Worm (Caenorhabditis elegans): ENCODE measurements around the gene eif-1.

The eif-1 gene

ce11 chrII:5016977-5017585 is 23.7 kb upstream of the eif-1 start (continued):
- no peak for TF ChIP-seq tlp-1 (tag; optimal IDR thresholded peaks at IDR 0.05)
- TF ChIP-seq fos-1 (tag; optimal IDR thresholded peaks at IDR 0.05) = peak; percentile 14
- peak; percentile 72 to 79 for TF ChIP-seq efl-1 (optimal IDR thresholded peaks at IDR 0.05)
- TF ChIP-seq efl-1 (GFP tag; optimal IDR thresholded peaks at IDR 0.05 in 1 of 2) = peak; percentile 28 to 92
- no peak for TF ChIP-seq nhr-237 (tag; optimal IDR thresholded peaks at IDR 0.05)
- no peak for TF ChIP-seq unc-98 (GFP tag; IDR thresholded peaks at IDR 0.05)
- peak; percentile 15 for TF ChIP-seq lin-13 (GFP tag; optimal IDR thresholded peaks at IDR 0.05)
- TF ChIP-seq aha-1 (tag; optimal IDR thresholded peaks at IDR 0.05) = no peak
- peak; percentile 81 for TF ChIP-seq nhr-71 (tag; optimal IDR thresholded peaks at IDR 0.05)
- peak; percentile 27 for TF ChIP-seq mep-1 (tag; optimal IDR thresholded peaks at IDR 0.05)
- TF ChIP-seq ces-1 (GFP tag; optimal IDR thresholded peaks at IDR 0.05) = no peak
- no peak for TF ChIP-seq vab-15 (tag; optimal IDR thresholded peaks at IDR 0.05)
- TF ChIP-seq ama-1 (optimal IDR thresholded peaks at IDR 0.05) = peak; percentile 19

DNA sequence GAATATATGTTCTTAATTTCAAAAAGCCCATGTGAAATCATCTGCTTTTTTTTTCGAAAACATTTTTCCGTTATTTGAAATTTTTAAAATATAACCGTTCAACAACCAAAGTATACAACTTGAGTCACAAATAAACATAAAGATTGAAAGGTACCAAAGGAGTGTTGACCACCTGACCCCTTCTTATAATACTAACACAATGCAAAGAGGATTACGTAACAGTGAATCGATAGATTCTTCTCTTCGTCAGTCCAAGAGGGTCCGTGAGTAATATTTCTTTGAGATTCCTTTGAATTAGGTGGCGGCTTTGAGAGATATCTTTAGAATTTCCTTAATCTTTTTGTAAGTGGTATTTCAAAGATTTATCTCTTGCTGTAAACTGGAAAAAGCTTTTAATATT is 22.8 kb upstream of the eif-1 start:
- no peak for TF ChIP-seq rnt-1 (tag; optimal IDR thresholded peaks at IDR 0.05)
- no peak for TF ChIP-seq mef-2 (tag; optimal IDR thresholded peaks at IDR 0.05)
- TF ChIP-seq pax-3 (tag; optimal IDR thresholded peaks at IDR 0.05) = no peak
- no peak for TF ChIP-seq ceh-82 (tag; optimal IDR thresholded peaks at IDR 0.05)
- TF ChIP-seq pqm-1 (tag; optimal IDR thresholded peaks at IDR 0.05) = no peak
- no peak for TF ChIP-seq nhr-12 (tag; optimal IDR thresholded peaks at IDR 0.05)
- TF ChIP-seq fkh-8 (tag; optimal IDR thresholded peaks at IDR 0.05) = no peak
- no peak for TF ChIP-seq nhr-76 (tag; optimal IDR thresholded peaks at IDR 0.05)
- no peak for TF ChIP-seq isw-1 (GFP tag; IDR thresholded peaks at IDR 0.05)
- no peak for TF ChIP-seq lin-15B (tag; optimal IDR thresholded peaks at IDR 0.05)
- TF ChIP-seq ces-1 (GFP tag; optimal IDR thresholded peaks at IDR 0.05) = no peak
- TF ChIP-seq aha-1 (tag; optimal IDR thresholded peaks at IDR 0.05) = no peak
- TF ChIP-seq efl-1 (optimal IDR thresholded peaks at IDR 0.05) = no peak
- no peak for TF ChIP-seq efl-1 (GFP tag; optimal IDR thresholded peaks at IDR 0.05 in 1 of 2)
- no peak for TF ChIP-seq ceh-90 (tag; optimal IDR thresholded peaks at IDR 0.05)
- no peak for TF ChIP-seq nhr-85 (tag)
- no peak for TF ChIP-seq lsy-2 (tag; optimal IDR thresholded peaks at IDR 0.05)

DNA sequence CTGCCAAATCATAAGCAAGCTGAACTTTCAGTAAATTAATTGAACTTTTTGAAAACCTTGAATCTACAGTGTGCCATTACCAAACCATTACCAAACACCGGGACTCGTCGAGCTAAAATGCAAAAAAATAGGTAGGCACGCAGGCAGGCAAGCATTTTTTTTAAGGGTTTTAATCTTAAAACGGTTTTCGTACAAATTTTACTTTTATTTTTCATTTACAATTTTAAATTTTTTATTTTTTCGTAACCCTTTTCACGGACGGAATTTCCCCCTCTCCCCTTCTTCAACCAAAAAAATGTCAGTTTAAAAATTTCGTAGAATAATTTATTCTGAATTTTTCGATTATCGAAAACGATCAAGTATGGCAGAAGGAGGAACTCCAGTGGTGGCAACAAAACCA is 21.0 kb upstream of the eif-1 start, which contains the start of gene F59A6.2:
Gene F59A6.2, plus strand, starts transcription at position 301 of the 400 bp plus-strand sequence.
- TF ChIP-seq unc-86 (tag; optimal IDR thresholded peaks at IDR 0.05) (no peak), pax-3 (tag; optimal IDR thresholded peaks at IDR 0.05) (no peak), efl-1 (optimal IDR thresholded peaks at IDR 0.05) (no peak), efl-1 (GFP tag; optimal IDR thresholded peaks at IDR 0.05 in 1 of 2) (no peak), sup-37 (GFP tag; optimal IDR thresholded peaks at IDR 0.05) (no peak), skn-1 (tag; optimal IDR thresholded peaks at IDR 0.05) (no peak), tlp-1 (tag; optimal IDR thresholded peaks at IDR 0.05) (no peak), nhr-76 (tag; optimal IDR thresholded peaks at IDR 0.05) (no peak), grh-1 (GFP tag; IDR thresholded peaks at IDR 0.05) (no peak)

DNA sequence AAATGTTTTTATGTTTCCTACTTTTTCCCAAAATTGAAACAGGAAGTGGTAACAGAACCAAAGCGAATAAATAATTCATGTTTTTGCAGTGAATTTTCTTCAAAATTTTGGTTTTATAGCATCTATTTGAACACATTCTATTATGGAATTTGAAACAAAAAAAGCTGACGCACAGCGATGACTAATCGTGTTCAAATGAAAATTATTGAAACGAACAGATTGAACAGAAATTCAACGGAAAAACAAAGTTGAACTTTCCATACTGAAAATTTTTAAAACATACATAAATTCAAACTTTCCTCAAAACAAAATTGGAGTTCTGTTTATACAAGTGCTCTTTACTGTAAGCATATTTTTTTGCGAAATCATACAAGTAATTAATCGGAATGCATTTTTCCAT is 18.6 kb upstream of the eif-1 start, which contains the start of gene F59A6.12:
Gene F59A6.12, minus strand, starts transcription at position 101 of the 400 bp plus-strand sequence.
- TF ChIP-seq ztf-4 (tag; optimal IDR thresholded peaks at IDR 0.05) = no peak
- TF ChIP-seq nhr-12 (tag; optimal IDR thresholded peaks at IDR 0.05) = no peak
- TF ChIP-seq dpl-1 (GFP tag; optimal IDR thresholded peaks at IDR 0.05) = no peak
- no peak for TF ChIP-seq mab-9 (GFP tag; IDR thresholded peaks at IDR 0.05)
- TF ChIP-seq fkh-8 (tag; optimal IDR thresholded peaks at IDR 0.05) = no peak
- no peak for TF ChIP-seq ets-5 (GFP tag; IDR thresholded peaks at IDR 0.05)
- TF ChIP-seq fos-1 (tag; optimal IDR thresholded peaks at IDR 0.05) = no peak
- no peak for TF ChIP-seq hlh-4 (tag; optimal IDR thresholded peaks at IDR 0.05)
- TF ChIP-seq pag-3 (tag; optimal IDR thresholded peaks at IDR 0.05; ENCODE audit: borderline replicate concordance, insufficient read depth) = no peak
- TF ChIP-seq ztf-11 (tag; optimal IDR thresholded peaks at IDR 0.05) = no peak
- no peak for TF ChIP-seq nhr-47 (tag; optimal IDR thresholded peaks at IDR 0.05)
- TF ChIP-seq dsc-1 (tag; optimal IDR thresholded peaks at IDR 0.05) = no peak
- no peak for TF ChIP-seq sptf-1 (tag; optimal IDR thresholded peaks at IDR 0.05)
